Fruit fly (Drosophila melanogaster): ENCODE data around the gene CG14352.

The CG14352 gene

DNA sequence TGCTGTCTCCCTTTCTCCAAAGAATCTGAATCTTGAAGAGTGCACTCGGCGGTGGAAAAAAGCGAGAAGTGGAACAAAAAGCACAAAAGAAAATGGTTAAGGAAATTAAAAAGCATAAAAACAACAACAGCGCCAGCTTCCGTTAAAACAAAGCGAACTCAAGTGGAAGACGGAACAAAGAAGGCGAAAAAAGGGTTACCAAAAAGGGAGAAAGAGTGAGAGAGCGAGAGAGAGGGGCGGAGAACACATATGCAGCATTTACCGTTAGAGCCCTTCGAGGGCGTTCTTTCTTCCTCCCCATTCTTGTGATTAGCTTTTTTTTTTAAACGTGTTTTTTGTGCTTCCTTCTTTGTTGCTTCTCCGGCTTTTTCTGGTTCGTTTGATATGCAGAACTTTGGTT, 46.9 kb downstream of the CG14352 start:
- no peak for TF ChIP-seq CG8319 (GFP tag; optimal IDR thresholded peaks at IDR 0.05)
- TF ChIP-seq CG6163 (GFP tag; IDR thresholded peaks at IDR 0.05): peak; percentile 12; the same call in 1 of the 3 replicates
- TF ChIP-seq ss (GFP tag; optimal IDR thresholded peaks at IDR 0.05): peak in 1 of 2 experiments; percentile 7
- TF ChIP-seq Sox15 (GFP tag; optimal IDR thresholded peaks at IDR 0.05): no peak
- no peak for TF ChIP-seq esn (GFP tag; optimal IDR thresholded peaks at IDR 0.05)
- TF ChIP-seq Sox14 (GFP tag; optimal IDR thresholded peaks at IDR 0.05): peak; percentile 19

Measured in whole organism, prepupa.